Worm (Caenorhabditis elegans): ENCODE data around the gene col-110.

col-110 gene

DNA sequence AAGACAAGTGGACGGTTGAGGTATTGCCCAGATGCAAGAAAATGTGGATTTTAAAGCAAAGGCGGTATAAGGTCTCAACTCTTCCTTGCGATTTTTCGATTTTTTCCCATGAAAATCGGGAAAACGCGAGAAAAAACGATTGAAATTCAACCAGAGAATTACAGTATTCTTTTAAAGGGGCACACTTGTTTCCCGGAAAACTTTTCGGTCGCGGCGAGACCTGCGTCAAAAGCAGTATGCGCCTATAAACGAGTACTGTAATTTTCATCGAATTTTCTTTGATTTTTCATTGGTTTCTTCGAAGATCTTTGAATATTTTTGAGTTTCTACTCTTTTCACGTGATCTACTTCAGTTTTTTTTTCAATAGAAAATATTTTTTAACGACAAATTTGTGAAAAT, 44.2 kb upstream of the col-110 start (continued):
- peak; percentile 23; the same call in 1 of the 2 replicates for TF ChIP-seq hmg-1.2 (GFP tag; IDR thresholded peaks at IDR 0.05)
- peak; percentile 71 for TF ChIP-seq snpc-3.4 (tag; optimal IDR thresholded peaks at IDR 0.05)
- TF ChIP-seq nhr-179 (tag; optimal IDR thresholded peaks at IDR 0.05): no peak
- peak; percentile 11 for TF ChIP-seq hrde-1 (tag; optimal IDR thresholded peaks at IDR 0.05; ENCODE audit: borderline replicate concordance)
- TF ChIP-seq xnd-1 (tag; optimal IDR thresholded peaks at IDR 0.05): peak; percentile 96
- peak; percentile 24 for TF ChIP-seq efl-1 (GFP tag; optimal IDR thresholded peaks at IDR 0.05)
- TF ChIP-seq dox-1 (GFP tag; IDR thresholded peaks at IDR 0.05): peak; percentile 76
- TF ChIP-seq hsf-1 (GFP tag; IDR thresholded peaks at IDR 0.05): peak; percentile 75

DNA sequence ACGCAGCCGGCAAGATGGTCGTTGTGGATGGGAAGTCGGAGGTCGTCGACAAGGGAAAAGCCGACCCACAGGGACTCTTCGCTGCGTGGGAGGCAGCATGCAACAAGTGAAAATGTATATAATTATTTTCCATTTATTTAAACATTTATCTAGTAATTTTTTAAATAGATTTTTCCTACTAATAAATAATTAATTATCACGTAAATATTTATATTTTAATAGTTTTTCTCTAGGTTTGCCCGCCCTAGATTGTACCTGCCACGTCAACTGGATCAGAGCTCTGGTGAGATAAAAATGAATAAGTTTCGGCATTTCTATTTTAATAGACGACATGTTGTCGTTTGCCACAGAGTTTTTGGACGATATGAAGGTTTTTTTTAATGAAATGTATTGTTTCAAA, 43.5 kb upstream of the col-110 start, which contains the start of gene psr-1:
Gene psr-1, plus strand, starts transcription at position 301 of the 400 bp plus-strand sequence.
- TF ChIP-seq F22D6.2 (tag; optimal IDR thresholded peaks at IDR 0.05) (no peak), tbp1 (GFP tag; optimal IDR thresholded peaks at IDR 0.05) (no peak), let-607 (tag; optimal IDR thresholded peaks at IDR 0.05) (no peak), rpc-1 (optimal IDR thresholded peaks at IDR 0.05) (no peak), rpc-1 (tag; optimal IDR thresholded peaks at IDR 0.05) (no peak), C06A6.2 (GFP tag; conservative IDR thresholded peaks at IDR 0.05) (no peak), pha-4 (tag; optimal IDR thresholded peaks at IDR 0.05) (no peak), madf-10 (tag; optimal IDR thresholded peaks at IDR 0.05) (no peak), hmg-20 (GFP tag; IDR thresholded peaks at IDR 0.05) (no peak), cebp-2 (GFP tag; IDR thresholded peaks at IDR 0.05) (no peak), athp-1 (tag; optimal IDR thresholded peaks at IDR 0.05) (no peak), chd-7 (tag; optimal IDR thresholded peaks at IDR 0.05) (no peak), repo-1 (tag; optimal IDR thresholded peaks at IDR 0.05) (no peak)

DNA sequence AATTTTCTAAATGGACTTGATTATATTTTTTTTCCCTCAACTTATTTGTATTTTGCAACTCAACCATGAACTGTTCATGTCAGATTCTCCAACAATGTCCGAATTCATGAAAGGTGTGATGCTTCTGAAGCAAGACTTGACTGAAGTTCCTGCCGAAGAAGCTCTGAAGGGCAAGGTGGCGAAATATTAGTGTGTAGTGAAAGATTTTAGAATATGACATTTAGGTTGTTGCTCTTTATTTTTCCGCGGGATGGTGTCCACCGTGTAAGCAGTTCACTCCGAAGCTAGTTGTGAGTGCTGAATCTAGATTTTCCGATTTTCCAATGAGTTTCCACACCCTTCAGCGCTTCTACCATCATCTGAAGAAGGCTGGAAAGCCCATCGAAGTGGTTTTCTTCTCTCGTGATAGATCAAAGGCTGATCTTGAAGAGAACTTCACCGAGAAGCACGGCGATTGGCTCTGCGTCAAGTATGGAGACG, 42.9 kb upstream of the col-110 start, which contains the start of gene F29B9.5:
Gene F29B9.5, plus strand, starts transcription at position 51 of the 480 bp plus-strand sequence.
- TF ChIP-seq B0336.3 (GFP tag; IDR thresholded peaks at IDR 0.05) (peak; percentile 86), Y79H2A.3 (GFP tag; conservative IDR thresholded peaks at IDR 0.05) (0 out of 2 replicates have a peak, but pooled peaks have one; percentile 32), pbrm-1 (GFP tag; IDR thresholded peaks at IDR 0.05) (peak; percentile 51; the same call in 1 of the 2 replicates), mcd-1 (GFP tag; IDR thresholded peaks at IDR 0.05) (peak; percentile 31; the same call in 1 of the 2 replicates), F33H1.4 (GFP tag; IDR thresholded peaks at IDR 0.05) (peak; percentile 26), ekl-4 (GFP tag; IDR thresholded peaks at IDR 0.05) (peak; percentile 71), chd-7 (tag; optimal IDR thresholded peaks at IDR 0.05) (peak; percentile 63), cebp-1 (GFP tag; IDR thresholded peaks at IDR 0.05) (no peak), cebp-1 (tag; optimal IDR thresholded peaks at IDR 0.05) (peak; percentile 4), zfh-2 (GFP tag; conservative IDR thresholded peaks at IDR 0.05) (no peak), unc-130 (GFP tag; optimal IDR thresholded peaks at IDR 0.05) (no peak), bed-2 (GFP tag; IDR thresholded peaks at IDR 0.05) (no peak), K12H6.12 (tag; optimal IDR thresholded peaks at IDR 0.05) (no peak), F37B4.10 (GFP tag; IDR thresholded peaks at IDR 0.05) (no peak), Y53F4B.3 (GFP tag; IDR thresholded peaks at IDR 0.05) (no peak), T07F8.4 (tag; optimal IDR thresholded peaks at IDR 0.05) (peak; percentile 18), cebp-2 (GFP tag; IDR thresholded peaks at IDR 0.05) (0 out of 2 replicates have a peak, but pooled peaks have one; percentile 41), F39B2.1 (GFP tag; IDR thresholded peaks at IDR 0.05) (peak; percentile 9; the same call in 1 of the 2 replicates), snpc-4 (GFP tag; optimal IDR thresholded peaks at IDR 0.05) (peak; percentile 2), snpc-4 (tag; optimal IDR thresholded peaks at IDR 0.05) (peak in 1 of 4 experiments; percentile 18), attf-3 (GFP tag; conservative IDR thresholded peaks at IDR 0.05) (no peak), Y56A3A.18 (GFP tag; IDR thresholded peaks at IDR 0.05) (peak; percentile 36; the same call in 1 of the 2 replicates), D2030.7 (GFP tag; IDR thresholded peaks at IDR 0.05) (0 out of 2 replicates have a peak, but pooled peaks have one; percentile 9), ceh-27 (GFP tag; optimal IDR thresholded peaks at IDR 0.05) (no peak), mxl-1 (tag; optimal IDR thresholded peaks at IDR 0.05) (no peak), lin-26 (GFP tag; IDR thresholded peaks at IDR 0.05) (peak; percentile 62; the same call in 1 of the 2 replicates), ZK185.1 (tag; optimal IDR thresholded peaks at IDR 0.05; ENCODE audit: poor library complexity, severe bottlenecking) (no peak), ceh-40 (GFP tag; IDR thresholded peaks at IDR 0.05) (0 out of 2 replicates have a peak, but pooled peaks have one; percentile 26)
